Worm (Caenorhabditis elegans) whole organism, early embryonic: Measurements from ENCODE around the gene rml-1.

Experiments used
- aly-1 ChIP-seq: sonication (generic microtip); optimal IDR thresholded peaks from 2 replicates; lab custom pipeline; 2016; ENCODE audit warnings: missing genetic modification characterization, missing compliant biosample characterization
- ama-1 ChIP-seq: fragments of 150-350 bp; optimal IDR thresholded peaks from 2 replicates; lab custom pipeline; 2014
- ets-7 ChIP-seq: sonication (generic microtip); optimal IDR thresholded peaks from 2 replicates; lab custom pipeline; 2016; ENCODE audit warnings: missing genotype, missing genetic modification characterization, missing compliant biosample characterization
- hmbx-1 ChIP-seq: sonication (generic microtip); optimal IDR thresholded peaks from 2 replicates; lab custom pipeline; 2016; ENCODE audit warnings: mild to moderate bottlenecking, missing genetic modification characterization, missing compliant biosample characterization

DNA sequence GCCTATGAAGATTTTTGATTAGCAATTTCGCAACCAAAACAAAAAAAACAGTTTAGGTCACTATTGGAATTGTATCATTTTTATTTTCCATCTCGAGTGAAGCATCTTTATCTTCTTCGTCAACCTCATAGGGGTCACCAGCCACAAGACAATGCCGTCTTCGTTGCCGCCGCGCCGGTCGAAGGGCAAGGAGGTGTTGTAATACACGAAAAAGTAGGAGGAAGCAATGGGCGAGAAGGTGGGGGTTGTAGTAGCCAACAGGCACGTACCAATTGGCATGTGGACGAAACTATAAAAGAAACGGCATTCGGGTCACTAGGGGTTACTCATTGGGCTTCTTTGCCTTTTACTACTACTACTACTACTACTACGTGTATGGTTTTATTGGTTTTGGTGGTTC, 25.9 kb downstream of the rml-1 start:
- TF ChIP-seq ama-1 (lab: Kevin White, UChicago), result no peak
- TF ChIP-seq ets-7 (tag; lab: Kevin White, UChicago), result no peak
- no peak for TF ChIP-seq hmbx-1 (tag; lab: Kevin White, UChicago)
- no peak for TF ChIP-seq aly-1 (tag; lab: Kevin White, UChicago)
